Worm (Caenorhabditis elegans) whole organism, late embryonic: ENCODE measurements around the gene ZK355.3.
A peak's percentile ranks its signal among the peaks of the same experiment; 100 is the strongest.

Experiments used
- C38D4.7 ChIP-seq: fragments of 200-800 bp; sonication (Bioruptor generic); optimal IDR thresholded peaks from 2 replicates; lab custom pipeline; 2018; ENCODE audit warnings: mild to moderate bottlenecking, missing genetic modification characterization, moderate library complexity, missing compliant biosample characterization
- F13H6.1 ChIP-seq: sonication (generic microtip); optimal IDR thresholded peaks from 2 replicates; lab custom pipeline; 2016; ENCODE audit warnings: missing genetic modification characterization, missing compliant biosample characterization
- T23F11.4 ChIP-seq: fragments of 200-800 bp; sonication (Bioruptor generic); optimal IDR thresholded peaks from 2 replicates; lab custom pipeline; 2018; ENCODE audit warnings: mild to moderate bottlenecking, missing genetic modification characterization, missing compliant biosample characterization
- Y22D7AL.16 ChIP-seq: sonication (generic microtip); optimal IDR thresholded peaks from 2 replicates; lab custom pipeline; 2016; ENCODE audit warnings: missing genetic modification characterization, missing compliant biosample characterization
- ahr-1 ChIP-seq: sonication (generic microtip); optimal IDR thresholded peaks from 2 replicates; lab custom pipeline; 2016; ENCODE audit warnings: missing genetic modification characterization, missing compliant biosample characterization
- ceh-18 ChIP-seq: sonication (generic microtip); optimal IDR thresholded peaks from 2 replicates; lab custom pipeline; 2016; ENCODE audit warnings: missing genetic modification characterization, missing compliant biosample characterization
- ceh-19 ChIP-seq: fragments of 200-800 bp; sonication (Bioruptor generic); optimal IDR thresholded peaks from 2 replicates; lab custom pipeline; 2018; ENCODE audit warnings: mild to moderate bottlenecking, missing genetic modification characterization, missing compliant biosample characterization
- ceh-24 ChIP-seq: sonication (generic microtip); optimal IDR thresholded peaks from 2 replicates; lab custom pipeline; 2016; ENCODE audit warnings: mild to moderate bottlenecking, missing genetic modification characterization, missing compliant biosample characterization
- ceh-45 ChIP-seq: fragments of 200-800 bp; sonication (Bioruptor generic); IDR thresholded peaks from 2 replicates; pipeline ENCODE4 v1.3.6; 2022; ENCODE audit warnings: missing genetic modification reagents, missing genetic modification characterization, missing compliant biosample characterization
- ceh-48 ChIP-seq: sonication (generic microtip); optimal IDR thresholded peaks from 2 replicates; lab custom pipeline; 2016; ENCODE audit warnings: missing genetic modification characterization, inconsistent platforms, missing compliant biosample characterization
- ceh-6 ChIP-seq: fragments of 200-800 bp; sonication (Bioruptor generic); optimal IDR thresholded peaks from 2 replicates; lab custom pipeline; 2018; ENCODE audit warnings: mild to moderate bottlenecking, missing genetic modification characterization, missing compliant biosample characterization
- dve-1 ChIP-seq: sonication (generic microtip); optimal IDR thresholded peaks from 2 replicates; lab custom pipeline; 2017; ENCODE audit warnings: antibody characterized with exemption, mild to moderate bottlenecking, missing genetic modification characterization, missing compliant biosample characterization
- eyg-1 ChIP-seq: sonication (generic microtip); optimal IDR thresholded peaks from 2 replicates; lab custom pipeline; 2016; ENCODE audit warnings: missing genotype, missing genetic modification characterization, missing compliant biosample characterization
- fax-1 ChIP-seq: sonication (generic microtip); optimal IDR thresholded peaks from 2 replicates; lab custom pipeline; 2016; ENCODE audit warnings: missing genotype, missing genetic modification characterization, missing compliant biosample characterization
- fkh-6 ChIP-seq: sonication (generic microtip); optimal IDR thresholded peaks from 2 replicates; lab custom pipeline; 2016; ENCODE audit warnings: missing genetic modification characterization, missing compliant biosample characterization
- hlh-13 ChIP-seq: fragments of 200-800 bp; sonication (Bioruptor generic); optimal IDR thresholded peaks from 2 replicates; lab custom pipeline; 2018; ENCODE audit warnings: mild to moderate bottlenecking, missing genetic modification characterization, missing compliant biosample characterization
- hlh-15 ChIP-seq: sonication (generic microtip); optimal IDR thresholded peaks from 2 replicates; lab custom pipeline; 2016; ENCODE audit warnings: missing genetic modification characterization, missing compliant biosample characterization
- hlh-30 ChIP-seq: sonication (generic microtip); optimal IDR thresholded peaks from 2 replicates; lab custom pipeline; 2017; ENCODE audit warnings: antibody characterized with exemption, missing genetic modification characterization, missing compliant biosample characterization; ENCODE audit not compliant: insufficient read depth
- hlh-6 ChIP-seq: sonication (generic microtip); optimal IDR thresholded peaks from 2 replicates; lab custom pipeline; 2016; ENCODE audit warnings: missing genotype, missing genetic modification characterization, missing compliant biosample characterization
- hlh-8 ChIP-seq: sonication (generic microtip); optimal IDR thresholded peaks from 2 replicates; lab custom pipeline; 2016; ENCODE audit warnings: missing genotype, missing genetic modification characterization, missing compliant biosample characterization
- lim-6 ChIP-seq: sonication (generic microtip); optimal IDR thresholded peaks from 2 replicates; lab custom pipeline; 2016; ENCODE audit warnings: missing genetic modification characterization, missing compliant biosample characterization
- lin-11 ChIP-seq: fragments of 200-800 bp; sonication (Bioruptor generic); optimal IDR thresholded peaks from 2 replicates; lab custom pipeline; 2018; ENCODE audit warnings: mild to moderate bottlenecking, missing genetic modification characterization, missing compliant biosample characterization
- madf-2 ChIP-seq: sonication (generic microtip); optimal IDR thresholded peaks from 2 replicates; lab custom pipeline; 2017; ENCODE audit warnings: missing genetic modification characterization, missing compliant biosample characterization
- mec-3 ChIP-seq: sonication (generic microtip); optimal IDR thresholded peaks from 2 replicates; lab custom pipeline; 2016; ENCODE audit warnings: borderline replicate concordance, missing genetic modification characterization, missing compliant biosample characterization
- nfya-1 ChIP-seq: sonication (generic microtip); optimal IDR thresholded peaks from 2 replicates; lab custom pipeline; 2017; ENCODE audit warnings: missing genetic modification characterization, mild to moderate bottlenecking, missing compliant biosample characterization, antibody characterized with exemption, moderate library complexity
- nhr-11 ChIP-seq: fragments of 150-350 bp; optimal IDR thresholded peaks from 2 replicates; lab custom pipeline; 2014; ENCODE audit warnings: missing biosample characterization, missing genetic modification characterization
- npax-4 ChIP-seq: sonication (generic microtip); optimal IDR thresholded peaks from 2 replicates; lab custom pipeline; 2016; ENCODE audit warnings: missing genetic modification characterization, missing compliant biosample characterization
- pag-3 ChIP-seq: sonication (generic microtip); optimal IDR thresholded peaks from 2 replicates; lab custom pipeline; 2016; ENCODE audit warnings: missing compliant biosample characterization, missing genetic modification characterization, borderline replicate concordance
- pha-2 ChIP-seq: sonication (generic microtip); optimal IDR thresholded peaks from 2 replicates; lab custom pipeline; 2017; ENCODE audit warnings: mild to moderate bottlenecking, missing genetic modification characterization, missing compliant biosample characterization
- pha-4 ChIP-seq: fragments of 150-350 bp; optimal IDR thresholded peaks from 2 replicates; lab custom pipeline; 2018; ENCODE audit warnings: missing biosample characterization, missing genetic modification reagents, missing genetic modification characterization
- pros-1 ChIP-seq: fragments of 150-350 bp; optimal IDR thresholded peaks from 2 replicates; lab custom pipeline; 2014; ENCODE audit warnings: missing biosample characterization, missing genetic modification reagents, missing genetic modification characterization
- ref-2 ChIP-seq: sonication (generic microtip); optimal IDR thresholded peaks from 2 replicates; lab custom pipeline; 2016; ENCODE audit warnings: missing genetic modification characterization, missing compliant biosample characterization
- rnt-1 ChIP-seq: sonication (generic microtip); optimal IDR thresholded peaks from 2 replicates; lab custom pipeline; 2016; ENCODE audit warnings: missing genetic modification characterization, missing compliant biosample characterization
- sdc-2 ChIP-seq: sonication (generic microtip); optimal IDR thresholded peaks from 2 replicates; lab custom pipeline; 2016; ENCODE audit warnings: missing genotype, missing genetic modification characterization, missing compliant biosample characterization
- sox-2 ChIP-seq: fragments of 200-800 bp; sonication (Bioruptor generic); IDR thresholded peaks from 2 replicates; pipeline ENCODE4 v1.3.6; 2022; ENCODE audit warnings: missing genetic modification reagents, missing genetic modification characterization, missing compliant biosample characterization
- syd-9 ChIP-seq: sonication (generic microtip); optimal IDR thresholded peaks from 2 replicates; lab custom pipeline; 2016; ENCODE audit warnings: mild to moderate bottlenecking, missing genetic modification characterization, moderate library complexity, missing compliant biosample characterization
- tbx-2 ChIP-seq: sonication (generic microtip); optimal IDR thresholded peaks from 2 replicates; lab custom pipeline; 2016; ENCODE audit warnings: missing genetic modification characterization, missing compliant biosample characterization
- tbx-7 ChIP-seq: sonication (generic microtip); optimal IDR thresholded peaks from 2 replicates; lab custom pipeline; 2016; ENCODE audit warnings: missing genotype, missing genetic modification characterization, missing compliant biosample characterization
- unc-3 ChIP-seq, 2 experiments: fragments of 200-800 bp in 1 of 2; sonication (Bioruptor generic) in 1 of 2; sonication (generic microtip) in 1 of 2; conservative IDR thresholded peaks in 1 of 2; optimal IDR thresholded peaks in 1 of 2; 2 replicates each; pipeline versions ENCODE4 v1.3.6 to Lab custom; 2016 to 2022; ENCODE audit warnings: missing compliant biosample characterization in 2 of 2, missing genetic modification characterization in 2 of 2, missing genetic modification reagents in 1 of 2
- unc-42 ChIP-seq: sonication (generic microtip); optimal IDR thresholded peaks from 2 replicates; lab custom pipeline; 2016; ENCODE audit warnings: missing genotype, missing genetic modification characterization, missing compliant biosample characterization
- unc-55 ChIP-seq: sonication (generic microtip); optimal IDR thresholded peaks from 2 replicates; lab custom pipeline; 2017; ENCODE audit warnings: missing biosample characterization, missing genetic modification reagents, missing genetic modification characterization
- unc-86 ChIP-seq: sonication (generic microtip); optimal IDR thresholded peaks from 2 replicates; lab custom pipeline; 2016; ENCODE audit warnings: missing genetic modification characterization, missing compliant biosample characterization
- zip-5 ChIP-seq: sonication (generic microtip); optimal IDR thresholded peaks from 2 replicates; lab custom pipeline; 2016; ENCODE audit warnings: missing genetic modification characterization, missing compliant biosample characterization
- ztf-16 ChIP-seq: sonication (generic microtip); optimal IDR thresholded peaks from 2 replicates; lab custom pipeline; 2017; ENCODE audit warnings: missing genetic modification characterization, missing compliant biosample characterization

ZK355.3 gene

ce11 chrII:2888957-2889630, 38.3 kb downstream of the ZK355.3 start, which contains the start of gene pinn-1 (continued):
- TF ChIP-seq unc-55 (GFP tag; lab: Kevin White, UChicago) (peak; percentile 19), lin-11 (tag; lab: Kevin White, UChicago) (no peak), Y22D7AL.16 (peak; percentile 24), hlh-30 (tag; lab: Kevin White, UChicago) (no peak), hlh-8 (tag; lab: Kevin White, UChicago) (peak; percentile 79), pros-1 (tag; lab: Kevin White, UChicago) (peak; percentile 45), C38D4.7 (GFP tag; lab: Kevin White, UChicago) (no peak), eyg-1 (peak; percentile 47), syd-9 (tag; lab: Kevin White, UChicago) (no peak), tbx-7 (peak; percentile 94), fax-1 (tag; lab: Kevin White, UChicago) (peak; percentile 44), lim-6 (tag; lab: Kevin White, UChicago) (peak; percentile 92), sox-2 (GFP tag; lab: Robert Waterston, UW) (no peak), mec-3 (tag; lab: Kevin White, UChicago) (peak; percentile 68), pha-2 (tag; lab: Kevin White, UChicago) (no peak), nhr-11 (tag; lab: Kevin White, UChicago) (no peak), pha-4 (tag; lab: Kevin White, UChicago) (no peak), ref-2 (peak; percentile 72), ceh-6 (GFP tag; lab: Kevin White, UChicago) (no peak), ahr-1 (tag; lab: Kevin White, UChicago) (peak; percentile 13), rnt-1 (tag; lab: Kevin White, UChicago) (peak; percentile 92), T23F11.4 (GFP tag; lab: Kevin White, UChicago) (no peak), ceh-19 (GFP tag; lab: Kevin White, UChicago) (no peak), F13H6.1 (tag; lab: Kevin White, UChicago) (peak; percentile 56), ceh-45 (GFP tag; lab: Robert Waterston, UW) (no peak), ceh-24 (no peak), hlh-13 (GFP tag; lab: Kevin White, UChicago) (no peak), pag-3 (tag; lab: Kevin White, UChicago) (no peak), tbx-2 (tag; lab: Kevin White, UChicago) (peak; percentile 86), ztf-16 (tag; lab: Kevin White, UChicago) (peak; percentile 53), hlh-15 (no peak), unc-3 (GFP tag; conservative IDR thresholded peaks at IDR 0.05; lab: Robert Waterston, UW) (peak; percentile 65), unc-3 (tag; optimal IDR thresholded peaks at IDR 0.05; lab: Kevin White, UChicago) (no peak), dve-1 (tag; lab: Kevin White, UChicago) (no peak), unc-86 (tag; lab: Kevin White, UChicago) (peak; percentile 13), sdc-2 (tag; lab: Kevin White, UChicago) (no peak), zip-5 (tag; lab: Kevin White, UChicago) (peak; percentile 76), madf-2 (peak; percentile 53), npax-4 (tag; lab: Kevin White, UChicago) (no peak), unc-42 (tag; lab: Kevin White, UChicago) (peak; percentile 70), ceh-18 (tag; lab: Kevin White, UChicago) (peak; percentile 57), ceh-48 (tag; lab: Kevin White, UChicago) (peak; percentile 91), fkh-6 (tag; lab: Kevin White, UChicago) (no peak), nfya-1 (tag; lab: Kevin White, UChicago) (peak; percentile 41), hlh-6 (tag; lab: Kevin White, UChicago) (peak; percentile 68)
